Fruit fly (Drosophila melanogaster) whole organism, wandering third instar larva: ENCODE data around the gene ATPsynbeta.

Source experiments
- CrebA ChIP-seq: fragments of 200-800 bp; sonication (Bioruptor generic); optimal IDR thresholded peaks from 2 replicates; lab custom pipeline; 2016; ENCODE audit warnings: missing biosample characterization, mild to moderate bottlenecking, missing genetic modification characterization, borderline replicate concordance
- Dfd ChIP-seq: fragments of >200 bp; optimal IDR thresholded peaks from 2 replicates; lab custom pipeline; 2017; ENCODE audit warnings: missing biosample characterization, missing genetic modification characterization
- HLH106 ChIP-seq: fragments of 200-800 bp; optimal IDR thresholded peaks from 3 replicates; lab custom pipeline; 2019; ENCODE audit warnings: missing biosample characterization, mild to moderate bottlenecking, missing genetic modification characterization, moderate library complexity
- Hnf4 ChIP-seq: fragments of 200-800 bp; sonication (Bioruptor generic); optimal IDR thresholded peaks from 2 replicates; lab custom pipeline; 2016; ENCODE audit warnings: missing biosample characterization, mild to moderate bottlenecking, missing genetic modification characterization
- Hr78 ChIP-seq: fragments of >200 bp; optimal IDR thresholded peaks from 2 replicates; lab custom pipeline; 2017; ENCODE audit warnings: missing biosample characterization, missing genetic modification characterization
- Hr83 ChIP-seq: fragments of 200-300 bp; sonication (Bioruptor generic); optimal IDR thresholded peaks from 2 replicates; lab custom pipeline; 2016; ENCODE audit warnings: missing biosample characterization, mild to moderate bottlenecking, missing genetic modification characterization, moderate library complexity; ENCODE audit not compliant: poor library complexity, severe bottlenecking
- Jra ChIP-seq: sonication (Bioruptor generic); optimal IDR thresholded peaks from 2 replicates; lab custom pipeline; 2016; ENCODE audit warnings: missing biosample characterization, missing genetic modification characterization
- N ChIP-seq: fragments of >200 bp; optimal IDR thresholded peaks from 2 replicates; lab custom pipeline; 2018; ENCODE audit warnings: missing biosample characterization, missing external identifiers, missing genetic modification characterization
- OdsH ChIP-seq: fragments of 200-800 bp; sonication (Bioruptor generic); optimal IDR thresholded peaks from 2 replicates; lab custom pipeline; 2016; ENCODE audit warnings: missing biosample characterization, mild to moderate bottlenecking, missing genetic modification characterization
- Sp1 ChIP-seq: fragments of 200-800 bp; sonication (Bioruptor generic); optimal IDR thresholded peaks from 3 replicates; lab custom pipeline; 2019; ENCODE audit warnings: missing biosample characterization, mild to moderate bottlenecking, missing genetic modification characterization, moderate library complexity
- br ChIP-seq: fragments of 200-800 bp; sonication (Bioruptor generic); optimal IDR thresholded peaks from 2 replicates; lab custom pipeline; 2016; ENCODE audit warnings: missing biosample characterization, missing genetic modification characterization
- dl ChIP-seq, 2 experiments: fragments of 175-275, 200-275 bp in 1 of 2; fragments of 200-275 bp in 1 of 2; sonication (Bioruptor generic); optimal IDR thresholded peaks; lab custom pipeline; 2018; ENCODE audit warnings: mild to moderate bottlenecking in 2 of 2, missing biosample characterization in 2 of 2, missing genetic modification characterization in 2 of 2, moderate library complexity in 2 of 2; ENCODE audit not compliant: partially characterized antibody in 2 of 2, insufficient read depth in 1 of 2
- dmrt93B ChIP-seq: fragments of 200-800 bp; sonication (Bioruptor generic); optimal IDR thresholded peaks from 2 replicates; lab custom pipeline; 2018; ENCODE audit warnings: missing biosample characterization, mild to moderate bottlenecking, missing genetic modification characterization
- dsf ChIP-seq: sonication (Bioruptor generic); optimal IDR thresholded peaks from 2 replicates; lab custom pipeline; 2016; ENCODE audit warnings: missing biosample characterization, missing genetic modification characterization, borderline replicate concordance
- ey ChIP-seq: fragments of 200-800 bp; sonication (Bioruptor generic); optimal IDR thresholded peaks from 2 replicates; lab custom pipeline; 2016; ENCODE audit warnings: missing biosample characterization, missing genetic modification characterization
- foxo ChIP-seq, 2 experiments: fragments of 200-800 bp; sonication (Bioruptor generic); optimal IDR thresholded peaks; 2 replicates in 1 of 2; 3 replicates in 1 of 2; lab custom pipeline; 2016 to 2017; ENCODE audit warnings: missing biosample characterization in 2 of 2, missing genetic modification characterization in 2 of 2
- fru ChIP-seq: fragments of 200-800 bp; sonication (Bioruptor generic); optimal IDR thresholded peaks from 3 replicates; lab custom pipeline; 2016; ENCODE audit warnings: missing biosample characterization, mild to moderate bottlenecking, missing genetic modification characterization
- h ChIP-seq: fragments of 200-800 bp; sonication (Bioruptor generic); optimal IDR thresholded peaks from 3 replicates; lab custom pipeline; 2016; ENCODE audit warnings: missing biosample characterization, mild to moderate bottlenecking, missing genetic modification characterization
- jim ChIP-seq: fragments of 175-275, 200-325 bp; sonication (Bioruptor generic); optimal IDR thresholded peaks from 2 replicates; lab custom pipeline; 2016; ENCODE audit warnings: missing biosample characterization, mild to moderate bottlenecking, missing genetic modification characterization
- lola ChIP-seq: fragments of >200 bp; optimal IDR thresholded peaks from 2 replicates; lab custom pipeline; 2017; ENCODE audit warnings: missing biosample characterization, missing genetic modification characterization
- pan ChIP-seq: fragments of >200 bp; optimal IDR thresholded peaks from 2 replicates; lab custom pipeline; 2017
- psq ChIP-seq: fragments of 200-800 bp; sonication (Bioruptor generic); optimal IDR thresholded peaks from 3 replicates; lab custom pipeline; 2017; ENCODE audit warnings: missing biosample characterization, mild to moderate bottlenecking, missing genetic modification characterization, moderate library complexity
- sage ChIP-seq: fragments of 200-800 bp; sonication (Bioruptor generic); optimal IDR thresholded peaks from 2 replicates; lab custom pipeline; 2016; ENCODE audit warnings: missing biosample characterization, mild to moderate bottlenecking, missing genetic modification characterization
- sv ChIP-seq: fragments of 200-800 bp; sonication (Bioruptor generic); optimal IDR thresholded peaks from 3 replicates; lab custom pipeline; 2016; ENCODE audit warnings: missing biosample characterization, missing genetic modification characterization
- tai ChIP-seq: sonication (Bioruptor generic); optimal IDR thresholded peaks from 2 replicates; lab custom pipeline; 2016; ENCODE audit warnings: missing biosample characterization, missing genetic modification characterization
- usp ChIP-seq: fragments of >200 bp; optimal IDR thresholded peaks from 2 replicates; lab custom pipeline; 2017; ENCODE audit warnings: missing biosample characterization, missing genetic modification characterization

Gene ATPsynbeta

dm6 chr4:1061095-1061432 lies 29.8 kb downstream of the ATPsynbeta start:
- TF ChIP-seq usp (GFP tag; lab: Kevin White, UChicago) (no peak), jim (GFP tag; lab: Kevin White, UChicago) (no peak), Hnf4 (no peak), dmrt93B (GFP tag; lab: Kevin White, UChicago) (no peak), pan (lab: Kevin White, UChicago) (no peak), foxo (GFP tag; optimal IDR thresholded peaks at IDR 0.05; lab: Kevin White, UChicago) (no peak), Sp1 (GFP tag; lab: Kevin White, UChicago) (no peak), Hr83 (GFP tag; lab: Kevin White, UChicago) (no peak), br (no peak), HLH106 (tag; lab: Kevin White, UChicago) (no peak), OdsH (no peak)

DNA sequence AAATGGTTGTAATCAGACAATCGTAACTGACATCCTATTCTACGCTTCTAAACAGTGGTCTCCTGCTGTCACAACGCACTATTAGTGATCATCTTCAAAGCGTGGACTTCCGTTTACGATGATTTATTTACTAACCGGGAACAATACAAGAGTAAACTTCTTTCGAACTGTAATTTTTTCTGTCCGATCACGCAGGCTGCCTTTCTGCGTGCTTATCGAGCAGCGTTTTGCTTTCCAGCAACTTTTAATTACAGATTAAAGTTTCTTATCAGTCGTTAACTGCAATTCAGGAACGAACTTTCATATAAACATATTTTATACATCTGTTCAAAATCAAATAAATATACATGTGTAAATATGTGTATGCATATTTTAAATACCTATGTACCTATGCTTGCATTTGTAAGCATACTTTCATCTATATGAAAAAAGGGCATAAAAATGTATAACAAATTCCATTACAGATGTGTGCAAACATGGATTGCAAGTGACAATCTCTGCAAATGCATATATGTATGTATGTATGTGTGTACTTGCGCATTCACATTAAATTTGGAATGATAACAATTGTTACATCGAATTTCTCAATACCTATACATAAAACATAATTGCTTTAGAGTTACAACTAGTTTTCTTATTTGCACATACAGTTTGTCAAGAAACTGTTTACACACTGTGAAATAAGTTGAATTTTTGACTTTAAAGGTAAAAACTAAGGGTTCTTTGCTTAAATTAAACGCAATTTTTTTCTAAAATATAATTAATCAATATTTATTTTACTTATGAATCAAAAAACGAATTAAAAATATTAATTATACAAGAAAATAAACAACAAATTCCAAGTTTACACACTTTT lies 31.9 kb downstream of the ATPsynbeta start:
- TF ChIP-seq Sp1 (GFP tag; lab: Kevin White, UChicago): no peak
- peak; percentile 50 for TF ChIP-seq Dfd (GFP tag; lab: Kevin White, UChicago)

DNA sequence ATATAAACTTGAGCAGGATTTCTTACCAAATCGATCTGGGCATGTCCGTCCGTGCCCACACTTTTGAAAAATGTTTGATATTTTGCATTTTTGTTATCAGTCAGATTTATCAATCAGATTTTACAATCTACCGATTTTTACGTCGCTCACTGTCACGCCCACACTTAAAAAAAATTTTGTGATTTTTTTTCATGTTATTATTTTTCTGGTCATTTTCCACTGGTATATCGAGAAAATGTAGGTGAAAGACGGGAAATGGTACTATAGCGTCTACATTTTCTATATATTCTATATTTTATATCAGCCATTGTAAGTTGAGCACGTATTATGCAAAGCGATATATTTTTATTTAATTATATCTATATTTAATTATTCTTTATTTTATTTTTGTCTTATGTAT lies 32.9 kb downstream of the ATPsynbeta start:
- TF ChIP-seq sv (GFP tag; lab: Kevin White, UChicago): no peak
- peak; percentile 12 for TF ChIP-seq fru
- no peak for TF ChIP-seq Sp1 (GFP tag; lab: Kevin White, UChicago)
- peak; percentile 5 for TF ChIP-seq psq
- TF ChIP-seq Jra (GFP tag; lab: Kevin White, UChicago): no peak
- TF ChIP-seq ey (GFP tag; lab: Kevin White, UChicago): no peak
- no peak for TF ChIP-seq CrebA (GFP tag; lab: Kevin White, UChicago)
- no peak for TF ChIP-seq Hr78 (GFP tag; lab: Kevin White, UChicago)

- no peak for TF ChIP-seq dsf (GFP tag; lab: Kevin White, UChicago)
- no peak for TF ChIP-seq tai (GFP tag; lab: Kevin White, UChicago)
- no peak for TF ChIP-seq dmrt93B (GFP tag; lab: Kevin White, UChicago)
- TF ChIP-seq lola (GFP tag; lab: Kevin White, UChicago): no peak
- TF ChIP-seq dl (GFP tag; optimal IDR thresholded peaks at IDR 0.05; lab: Kevin White, UChicago; ENCODE audit: insufficient read depth in 1 of 2, partially characterized antibody in 2 of 2): no peak
- no peak for TF ChIP-seq psq
- TF ChIP-seq ey (GFP tag; lab: Kevin White, UChicago): no peak
- TF ChIP-seq sage (GFP tag; lab: Kevin White, UChicago): no peak
- no peak for TF ChIP-seq jim (GFP tag; lab: Kevin White, UChicago)
- TF ChIP-seq fru: no peak
- no peak for TF ChIP-seq N (GFP tag; lab: Kevin White, UChicago)
- TF ChIP-seq Hr78 (GFP tag; lab: Kevin White, UChicago): no peak
- no peak for TF ChIP-seq usp (GFP tag; lab: Kevin White, UChicago)
- TF ChIP-seq sv (GFP tag; lab: Kevin White, UChicago): no peak
- no peak for TF ChIP-seq CrebA (GFP tag; lab: Kevin White, UChicago)
- no peak for TF ChIP-seq Hr83 (GFP tag; lab: Kevin White, UChicago)
- no peak for TF ChIP-seq h (GFP tag; lab: Kevin White, UChicago)
These were observed 33.5 kb downstream of the ATPsynbeta start, which contains the start of gene Zyx for dm6 chr4:1064652-1065218. TSS of gene Zyx (minus strand) at chr4:1065001.
